Worm (Caenorhabditis elegans): ENCODE results near the gene pitr-6.
"Not testable (repeated sequence)": the region's sequence is repeated elsewhere in the genome, so short reads cannot be mapped to it uniquely, and the experiment has no call there.

ce11 chrII:12441164-12441563 lies 4.0 kb upstream of the pitr-6 start, which contains the start of gene Y57A10C.10:
- TF ChIP-seq nhr-11, aly-2, nhr-237, nhr-77, mdl-1, ceh-9, lin-15B, unc-39 (tag; optimal IDR thresholded peaks at IDR 0.05): not testable (repeated sequence)
